Fruit fly (Drosophila melanogaster): Measurements from ENCODE around the gene okr.

okr gene

DNA sequence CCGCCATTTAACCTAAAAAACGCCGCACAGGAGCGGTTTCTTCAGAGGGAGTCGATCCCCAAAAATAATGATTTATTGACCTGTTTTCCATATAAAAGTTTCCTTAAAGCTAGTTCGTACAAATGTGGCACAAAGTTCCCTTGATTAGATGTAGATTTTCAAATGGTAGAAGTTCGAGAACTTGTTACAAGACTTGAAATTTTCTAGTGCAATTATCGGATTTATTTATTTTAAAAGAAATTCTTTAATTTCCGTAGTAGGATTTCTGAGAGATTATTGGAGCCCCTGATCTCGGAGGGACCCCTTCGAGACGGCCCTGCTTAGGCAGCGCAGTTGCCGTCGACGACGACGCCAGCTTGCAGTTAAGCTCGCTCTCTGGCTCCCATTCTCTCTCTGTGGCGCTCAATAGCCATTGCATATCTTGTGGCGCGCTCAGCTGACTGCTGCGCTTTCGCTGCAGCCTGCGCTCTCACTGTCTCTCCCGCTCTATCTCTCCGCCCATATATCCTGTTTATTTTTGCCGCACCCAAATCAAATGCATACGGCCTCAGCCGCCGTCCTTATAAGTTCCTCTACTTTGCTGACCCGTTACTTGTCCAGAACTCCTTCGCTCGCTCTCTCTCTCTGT is 34.9 kb downstream of the okr start (continued):
- TF ChIP-seq fru (optimal IDR thresholded peaks at IDR 0.05) (no peak), oc (tag; optimal IDR thresholded peaks at IDR 0.05) (no peak), stc (GFP tag; IDR thresholded peaks at IDR 0.05) (no peak), cas (GFP tag; IDR thresholded peaks at IDR 0.05) (no peak), nerfin-2 (GFP tag; IDR thresholded peaks at IDR 0.05; ENCODE audit: partially characterized antibody) (no peak), Opbp (GFP tag; IDR thresholded peaks at IDR 0.05; ENCODE audit: partially characterized antibody) (peak; percentile 15; the same call in 1 of the 3 replicates), Doc3 (GFP tag; IDR thresholded peaks at IDR 0.05; ENCODE audit: partially characterized antibody) (no peak), Meics (GFP tag; optimal IDR thresholded peaks at IDR 0.05) (no peak), sug (tag; optimal IDR thresholded peaks at IDR 0.05) (no peak), CG16815 (GFP tag; optimal IDR thresholded peaks at IDR 0.05) (no peak), Jarid2 (GFP tag; optimal IDR thresholded peaks at IDR 0.05) (no peak), CG4282 (GFP tag; optimal IDR thresholded peaks at IDR 0.05) (no peak), Drgx (GFP tag; IDR thresholded peaks at IDR 0.05) (peak; percentile 80), ro (GFP tag; IDR thresholded peaks at IDR 0.05) (no peak), CG17829 (tag; optimal IDR thresholded peaks at IDR 0.05) (peak; percentile 56), sr (GFP tag; IDR thresholded peaks at IDR 0.05) (no peak), Hr78 (GFP tag; optimal IDR thresholded peaks at IDR 0.05) (peak in 1 of 2 experiments; percentile 26), sisA (GFP tag; IDR thresholded peaks at IDR 0.05) (peak; percentile 67), CG6272 (GFP tag; IDR thresholded peaks at IDR 0.05) (no peak), CG4424 (GFP tag; optimal IDR thresholded peaks at IDR 0.05) (peak; percentile 64), zfh2 (GFP tag; optimal IDR thresholded peaks at IDR 0.05) (no peak), CG13775 (GFP tag; optimal IDR thresholded peaks at IDR 0.05) (no peak), gro (GFP tag; optimal IDR thresholded peaks at IDR 0.05) (no peak), Sox102F (GFP tag; optimal IDR thresholded peaks at IDR 0.05) (peak; percentile 67), slou (GFP tag; optimal IDR thresholded peaks at IDR 0.05) (no peak), pan (optimal IDR thresholded peaks at IDR 0.05) (no peak), pan (GFP tag; optimal IDR thresholded peaks at IDR 0.05 in 1 of 2, IDR thresholded peaks at IDR 0.05 in 1 of 2) (no peak), wek (GFP tag; optimal IDR thresholded peaks at IDR 0.05) (no peak), D19A (tag; optimal IDR thresholded peaks at IDR 0.05) (peak; percentile 55), CG4404 (GFP tag; IDR thresholded peaks at IDR 0.05) (no peak), CG9437 (GFP tag; optimal IDR thresholded peaks at IDR 0.05) (peak; percentile 2), Hr3 (GFP tag; optimal IDR thresholded peaks at IDR 0.05) (peak; percentile 6), shn (GFP tag; optimal IDR thresholded peaks at IDR 0.05) (no peak), MBD-R2 (GFP tag; IDR thresholded peaks at IDR 0.05) (no peak), Aef1 (GFP tag; IDR thresholded peaks at IDR 0.05) (peak; percentile 58), Usf (GFP tag; optimal IDR thresholded peaks at IDR 0.05) (no peak), CG17361 (GFP tag; IDR thresholded peaks at IDR 0.05) (peak; percentile 79), BEAF-32 (GFP tag; optimal IDR thresholded peaks at IDR 0.05) (no peak), C15 (GFP tag; IDR thresholded peaks at IDR 0.05) (no peak), crc (GFP tag; optimal IDR thresholded peaks at IDR 0.05) (no peak), Sox100B (GFP tag; optimal IDR thresholded peaks at IDR 0.05) (no peak), Myb (GFP tag; optimal IDR thresholded peaks at IDR 0.05) (no peak), CG5180 (GFP tag; optimal IDR thresholded peaks at IDR 0.05) (peak; percentile 22), repo (GFP tag; optimal IDR thresholded peaks at IDR 0.05) (no peak), Dbx (GFP tag; IDR thresholded peaks at IDR 0.05) (no peak), D (optimal IDR thresholded peaks at IDR 0.05) (no peak), D (GFP tag; optimal IDR thresholded peaks at IDR 0.05) (peak; percentile 71), CG16863 (GFP tag; optimal IDR thresholded peaks at IDR 0.05) (peak; percentile 39), Dip3 (GFP tag; optimal IDR thresholded peaks at IDR 0.05) (no peak), vfl (GFP tag; optimal IDR thresholded peaks at IDR 0.05) (no peak), rib (GFP tag; IDR thresholded peaks at IDR 0.05) (no peak), CG17802 (tag; optimal IDR thresholded peaks at IDR 0.05) (no peak)
